Worm (Caenorhabditis elegans): ENCODE data around the gene F35D2.3.

The F35D2.3 gene

DNA sequence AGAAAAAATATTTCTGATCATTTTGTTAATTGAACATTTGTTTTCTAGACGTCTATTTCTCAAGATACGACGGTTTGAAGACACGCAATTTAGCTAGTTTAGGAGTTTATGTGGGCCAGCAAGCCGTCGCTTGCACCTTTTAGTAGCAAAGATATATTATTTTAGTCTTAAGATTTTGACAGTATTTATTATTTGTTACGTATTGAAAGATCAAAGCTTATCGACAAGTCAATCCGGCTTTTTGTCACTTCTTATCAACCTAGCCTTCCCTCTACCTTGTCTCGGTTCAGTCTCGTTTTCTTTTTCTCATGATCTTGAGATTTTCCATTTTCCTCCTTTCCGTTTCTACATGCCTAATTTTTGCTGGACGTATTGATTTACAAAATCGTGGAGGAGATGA is 3.7 kb downstream of the F35D2.3 start, which contains the start of gene F35D2.2:
Gene F35D2.2 (plus strand): TSS at position 301 of the 400 bp plus-strand sequence.
- TF ChIP-seq unc-39 (tag; optimal IDR thresholded peaks at IDR 0.05) (no peak), fos-1 (tag; optimal IDR thresholded peaks at IDR 0.05) (no peak), nhr-28 (tag; optimal IDR thresholded peaks at IDR 0.05) (no peak), lin-15B (tag; optimal IDR thresholded peaks at IDR 0.05) (no peak), nhr-43 (tag; optimal IDR thresholded peaks at IDR 0.05; ENCODE audit: poor library complexity, severe bottlenecking) (no peak), nhr-77 (tag; optimal IDR thresholded peaks at IDR 0.05) (no peak), nhr-12 (tag; optimal IDR thresholded peaks at IDR 0.05) (no peak), ZK546.5 (tag; optimal IDR thresholded peaks at IDR 0.05) (no peak), nhr-76 (tag; optimal IDR thresholded peaks at IDR 0.05) (no peak), lsy-12 (tag; optimal IDR thresholded peaks at IDR 0.05) (no peak), nhr-11 (tag; optimal IDR thresholded peaks at IDR 0.05) (no peak), ceh-9 (tag; optimal IDR thresholded peaks at IDR 0.05) (no peak), aly-2 (tag; optimal IDR thresholded peaks at IDR 0.05) (no peak), ztf-4 (tag; optimal IDR thresholded peaks at IDR 0.05) (no peak), snpc-4 (tag; optimal IDR thresholded peaks at IDR 0.05) (no peak), mml-1 (tag; optimal IDR thresholded peaks at IDR 0.05) (no peak), nhr-25 (tag; optimal IDR thresholded peaks at IDR 0.05) (no peak), ceh-16 (tag; optimal IDR thresholded peaks at IDR 0.05) (no peak)

DNA sequence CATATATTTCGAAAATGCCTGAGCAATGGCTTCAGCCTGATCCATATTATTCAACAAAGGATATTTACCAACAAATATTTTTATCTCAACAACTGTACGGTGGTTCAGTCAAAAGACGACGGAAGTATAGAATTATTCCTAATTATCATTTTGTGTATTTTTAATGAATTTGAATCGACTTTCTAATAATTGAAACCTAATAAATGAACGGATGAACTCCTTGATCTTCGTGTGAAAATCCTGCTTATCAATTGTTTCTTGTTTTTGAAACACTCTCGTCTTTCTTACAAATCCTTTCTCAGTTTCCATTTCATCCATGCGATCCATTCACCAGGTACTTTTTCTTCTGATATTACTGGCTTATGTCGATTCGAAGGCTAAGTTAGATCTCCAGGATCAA is 5.2 kb downstream of the F35D2.3 start, which contains the start of gene F35D2.1:
Gene F35D2.1 (plus strand): TSS at position 301 of the 400 bp plus-strand sequence.
- TF ChIP-seq ztf-4 (tag; optimal IDR thresholded peaks at IDR 0.05) (no peak), aly-2 (tag; optimal IDR thresholded peaks at IDR 0.05) (no peak), fkh-10 (GFP tag; optimal IDR thresholded peaks at IDR 0.05) (no peak), nhr-11 (tag; optimal IDR thresholded peaks at IDR 0.05) (no peak), nhr-23 (tag; optimal IDR thresholded peaks at IDR 0.05) (no peak), fkh-2 (tag; optimal IDR thresholded peaks at IDR 0.05) (no peak), sea-2 (GFP tag; optimal IDR thresholded peaks at IDR 0.05) (no peak), skn-1 (tag; optimal IDR thresholded peaks at IDR 0.05) (no peak), snpc-4 (tag; optimal IDR thresholded peaks at IDR 0.05) (no peak), nhr-43 (tag; optimal IDR thresholded peaks at IDR 0.05; ENCODE audit: poor library complexity, severe bottlenecking) (no peak), nhr-28 (tag; optimal IDR thresholded peaks at IDR 0.05) (no peak), nhr-237 (tag; optimal IDR thresholded peaks at IDR 0.05) (no peak), lin-15B (tag; optimal IDR thresholded peaks at IDR 0.05) (no peak), elt-3 (tag; optimal IDR thresholded peaks at IDR 0.05) (no peak), ceh-9 (tag; optimal IDR thresholded peaks at IDR 0.05) (no peak), daf-12 (tag; optimal IDR thresholded peaks at IDR 0.05) (no peak)

DNA sequence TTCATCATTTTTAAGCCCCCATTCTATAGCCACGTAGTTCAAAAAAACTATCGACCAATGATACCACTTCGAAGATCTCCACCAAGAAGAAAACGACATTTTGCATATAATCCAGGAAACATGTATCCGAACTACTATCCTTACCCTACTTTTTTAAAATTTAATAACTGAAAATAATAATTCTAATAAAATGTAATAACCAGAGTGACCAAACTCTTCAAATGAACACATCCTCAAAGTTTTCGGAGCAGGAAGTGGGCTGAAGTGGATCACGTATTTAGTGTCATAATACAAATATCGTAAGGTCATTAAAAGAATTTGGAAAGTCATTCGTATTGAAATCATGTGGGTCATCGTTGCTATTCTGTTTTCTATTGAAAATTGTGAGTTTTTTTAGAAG is 7.0 kb downstream of the F35D2.3 start, which contains the start of gene F35D2.6:
Gene F35D2.6 (plus strand): TSS at position 301 of the 400 bp plus-strand sequence.
- TF ChIP-seq unc-39 (tag; optimal IDR thresholded peaks at IDR 0.05): no peak
- no peak for TF ChIP-seq snpc-4 (tag; optimal IDR thresholded peaks at IDR 0.05)
- TF ChIP-seq mml-1 (tag; optimal IDR thresholded peaks at IDR 0.05): no peak

DNA sequence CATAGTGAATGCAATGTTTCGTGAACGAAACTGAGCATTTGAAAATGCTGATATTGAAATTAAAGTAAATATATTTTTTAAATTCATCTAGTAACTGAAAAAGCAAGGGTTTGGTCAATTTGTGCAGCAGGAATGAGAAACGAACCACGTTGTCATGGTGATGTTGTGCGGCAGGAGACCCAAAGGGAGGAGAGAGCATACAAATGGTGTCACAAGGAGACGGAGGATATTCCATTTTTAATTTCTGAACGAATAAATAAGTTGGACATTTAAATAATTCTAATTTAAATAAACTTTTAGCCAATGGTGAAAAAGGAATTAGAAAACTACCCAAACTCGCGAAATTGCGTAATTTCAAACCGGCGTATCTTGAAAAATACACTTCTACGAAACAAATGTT is 13.2 kb downstream of the F35D2.3 start, which contains the start of gene mks-3:
Gene mks-3 (minus strand): TSS at position 101 of the 400 bp plus-strand sequence.
- no peak for TF ChIP-seq ceh-28 (tag; optimal IDR thresholded peaks at IDR 0.05)
- TF ChIP-seq ceh-16 (tag; optimal IDR thresholded peaks at IDR 0.05): no peak
- TF ChIP-seq elt-3 (tag; optimal IDR thresholded peaks at IDR 0.05): no peak
- no peak for TF ChIP-seq nhr-12 (tag; optimal IDR thresholded peaks at IDR 0.05)
- no peak for TF ChIP-seq skn-1 (tag; optimal IDR thresholded peaks at IDR 0.05)
- TF ChIP-seq nhr-25 (tag; optimal IDR thresholded peaks at IDR 0.05): no peak
- no peak for TF ChIP-seq hmg-11 (tag; optimal IDR thresholded peaks at IDR 0.05)
- no peak for TF ChIP-seq nhr-76 (tag; optimal IDR thresholded peaks at IDR 0.05)
- no peak for TF ChIP-seq fkh-10 (GFP tag; optimal IDR thresholded peaks at IDR 0.05)

DNA sequence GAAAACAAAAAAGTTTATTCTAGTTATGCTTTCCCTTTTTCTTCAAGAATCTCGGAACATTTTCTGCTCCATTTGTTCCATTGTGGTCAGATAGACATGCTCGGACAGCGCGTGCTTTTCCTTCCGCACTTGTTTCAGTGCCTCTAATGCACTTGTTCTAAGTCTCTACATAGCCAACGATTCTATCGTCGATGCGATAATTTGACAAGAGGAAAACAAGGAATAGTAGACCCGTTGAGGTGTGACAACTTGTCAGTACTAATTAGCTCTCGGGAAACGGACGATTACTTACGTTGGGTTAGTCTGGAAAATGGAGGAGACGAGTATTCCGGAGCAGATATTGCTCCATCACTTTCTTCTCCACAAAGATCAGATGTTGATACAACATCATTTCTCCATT is 17.9 kb downstream of the F35D2.3 start:
- TF ChIP-seq nhr-67 (tag; optimal IDR thresholded peaks at IDR 0.05): no peak
- TF ChIP-seq fos-1 (tag; optimal IDR thresholded peaks at IDR 0.05): no peak
- TF ChIP-seq pha-4 (tag; optimal IDR thresholded peaks at IDR 0.05): no peak
- TF ChIP-seq nhr-76 (tag; optimal IDR thresholded peaks at IDR 0.05): no peak
- no peak for TF ChIP-seq elt-1 (tag; optimal IDR thresholded peaks at IDR 0.05)
- TF ChIP-seq ceh-28 (tag; optimal IDR thresholded peaks at IDR 0.05): no peak
- TF ChIP-seq pqm-1 (tag; optimal IDR thresholded peaks at IDR 0.05): no peak
- TF ChIP-seq hmg-11 (tag; optimal IDR thresholded peaks at IDR 0.05): no peak
- no peak for TF ChIP-seq zag-1 (tag; optimal IDR thresholded peaks at IDR 0.05)
- no peak for TF ChIP-seq lin-39 (tag; optimal IDR thresholded peaks at IDR 0.05)
- no peak for TF ChIP-seq daf-12 (tag; optimal IDR thresholded peaks at IDR 0.05)
- TF ChIP-seq unc-39 (tag; optimal IDR thresholded peaks at IDR 0.05): no peak

Measured in whole organism, L3 larva.